Fruit fly (Drosophila melanogaster): ENCODE measurements around the gene Hip1.

Gene Hip1

DNA sequence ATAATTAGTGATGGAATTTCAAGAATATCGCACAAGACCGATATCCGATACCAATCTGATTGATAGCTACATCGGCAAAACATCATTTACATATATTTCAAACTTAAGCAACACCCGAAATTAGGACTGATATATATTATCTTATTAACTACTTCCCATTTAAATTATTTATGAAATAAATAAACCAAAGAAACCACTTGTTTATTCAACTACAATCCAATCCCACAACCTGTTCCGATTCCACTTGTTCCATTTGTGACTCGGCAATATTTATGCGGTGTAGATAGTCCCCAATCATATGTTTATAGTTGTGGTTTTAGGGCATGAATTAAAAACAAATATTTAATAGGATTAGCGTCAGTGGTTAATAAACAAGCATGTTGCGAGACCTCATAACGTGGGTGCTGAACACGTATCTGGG is 18.6 kb downstream of the Hip1 start, which contains the start of the genes CG10973 and Vps13D:
Gene CG10973 (minus strand): TSS at position 6 of the 421 bp plus-strand sequence.
Gene Vps13D (plus strand): TSS at position 281 of the 421 bp plus-strand sequence.
- TF ChIP-seq CG1621 (tag; optimal IDR thresholded peaks at IDR 0.05) (no peak), OdsH (GFP tag; optimal IDR thresholded peaks at IDR 0.05) (no peak), Sox102F (GFP tag; optimal IDR thresholded peaks at IDR 0.05) (no peak), Eip93F (GFP tag; optimal IDR thresholded peaks at IDR 0.05) (peak; percentile 17), fkh (GFP tag; optimal IDR thresholded peaks at IDR 0.05) (peak; percentile 99), CG6854 (GFP tag; optimal IDR thresholded peaks at IDR 0.05) (no peak), Blimp-1 (GFP tag; optimal IDR thresholded peaks at IDR 0.05) (no peak)

DNA sequence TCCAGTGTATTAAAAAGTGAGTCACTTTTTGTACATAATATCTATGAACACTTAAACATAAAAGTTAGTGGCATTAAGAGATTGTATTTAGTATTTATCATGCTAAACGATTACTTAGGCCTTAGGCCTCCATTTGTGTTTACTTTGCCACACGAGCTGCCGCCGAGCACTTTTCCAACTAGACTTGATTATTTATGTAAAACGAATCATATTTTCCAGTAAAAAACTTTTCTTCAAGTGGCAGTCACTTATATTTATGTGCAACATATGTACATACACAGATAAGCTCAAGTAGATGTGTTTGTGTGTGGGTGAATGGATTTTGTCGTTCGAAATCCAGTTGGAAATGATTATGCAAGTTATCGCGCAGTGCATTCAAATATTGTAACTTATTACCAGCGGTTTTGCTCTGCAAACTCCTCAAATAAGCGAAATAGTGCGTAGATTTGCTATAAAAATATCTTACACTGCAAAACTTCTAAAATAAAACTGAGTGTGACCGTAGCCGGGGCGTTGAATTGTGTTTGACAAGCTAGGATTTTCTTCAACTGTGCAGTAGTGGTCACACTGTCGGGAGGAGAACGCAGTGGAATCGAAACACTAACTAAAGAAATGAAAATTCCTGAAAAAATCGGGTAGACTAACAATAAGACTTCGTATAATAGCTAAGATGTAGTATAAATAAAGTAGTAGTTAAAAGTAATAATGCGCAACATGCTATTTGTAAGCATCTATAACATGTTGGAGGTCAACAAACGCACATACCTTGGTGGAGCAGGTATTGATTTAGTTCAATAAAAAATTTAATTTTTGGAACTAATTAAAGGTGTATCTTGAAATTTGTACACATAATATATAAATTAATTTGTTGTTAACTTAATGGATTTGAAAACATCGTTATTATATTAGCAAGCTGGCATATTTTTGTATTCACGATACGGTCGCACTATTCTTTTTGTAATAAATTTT is 23.5 kb downstream of the Hip1 start, which contains the start of the genes Klc and CG10984:
Gene Klc (minus strand): TSS at position 490 of the 969 bp plus-strand sequence.
Gene CG10984 (plus strand): TSS at position 553 of the 969 bp plus-strand sequence.
- TF ChIP-seq vri (GFP tag; optimal IDR thresholded peaks at IDR 0.05) (peak; percentile 78), CG34406 (GFP tag; optimal IDR thresholded peaks at IDR 0.05) (no peak), CG7368 (GFP tag; optimal IDR thresholded peaks at IDR 0.05) (peak; percentile 87), Blimp-1 (GFP tag; optimal IDR thresholded peaks at IDR 0.05) (no peak), Smox (GFP tag; optimal IDR thresholded peaks at IDR 0.05) (no peak), CG10631 (GFP tag; optimal IDR thresholded peaks at IDR 0.05) (peak; percentile 85), CG11902 (GFP tag; optimal IDR thresholded peaks at IDR 0.05) (peak; percentile 71), CG11762 (GFP tag; optimal IDR thresholded peaks at IDR 0.05; ENCODE audit: insufficient read depth) (peak; percentile 80), Ets21C (GFP tag; optimal IDR thresholded peaks at IDR 0.05) (peak; percentile 66), eg (GFP tag; IDR thresholded peaks at IDR 0.05) (no peak), CG3032 (tag; optimal IDR thresholded peaks at IDR 0.05) (peak; percentile 70), CG6163 (GFP tag; IDR thresholded peaks at IDR 0.05) (no peak), lz (GFP tag; optimal IDR thresholded peaks at IDR 0.05) (peak; percentile 82), CG11294 (GFP tag; IDR thresholded peaks at IDR 0.05) (no peak), CG6792 (GFP tag; optimal IDR thresholded peaks at IDR 0.05) (peak; percentile 81), CG10669 (GFP tag; optimal IDR thresholded peaks at IDR 0.05) (peak; percentile 89), CG8632 (GFP tag; optimal IDR thresholded peaks at IDR 0.05) (peak; percentile 68), fd59A (GFP tag; optimal IDR thresholded peaks at IDR 0.05) (no peak), CG1621 (tag; optimal IDR thresholded peaks at IDR 0.05) (no peak), CG6854 (GFP tag; optimal IDR thresholded peaks at IDR 0.05) (peak; percentile 8), CG6276 (GFP tag; optimal IDR thresholded peaks at IDR 0.05) (no peak), Gug (GFP tag; IDR thresholded peaks at IDR 0.05) (peak; percentile 83; the same call in 1 of the 2 replicates), Met (GFP tag; optimal IDR thresholded peaks at IDR 0.05) (no peak), net (GFP tag; optimal IDR thresholded peaks at IDR 0.05) (no peak), Sox102F (GFP tag; optimal IDR thresholded peaks at IDR 0.05) (no peak), fkh (GFP tag; optimal IDR thresholded peaks at IDR 0.05) (peak; percentile 37), OdsH (GFP tag; optimal IDR thresholded peaks at IDR 0.05) (peak; percentile 90), svp (GFP tag) (no peak), topi (GFP tag; optimal IDR thresholded peaks at IDR 0.05) (peak; percentile 86), CG4318 (GFP tag; optimal IDR thresholded peaks at IDR 0.05) (no peak), esn (GFP tag; optimal IDR thresholded peaks at IDR 0.05) (peak; percentile 86), dac (GFP tag; optimal IDR thresholded peaks at IDR 0.05) (peak; percentile 89), ss (GFP tag; optimal IDR thresholded peaks at IDR 0.05) (no peak), Lpt (GFP tag; optimal IDR thresholded peaks at IDR 0.05) (peak; percentile 91), Ets96B (tag; optimal IDR thresholded peaks at IDR 0.05) (peak; percentile 85), Eip78C (GFP tag) (peak; percentile 97), fd85E (GFP tag; optimal IDR thresholded peaks at IDR 0.05) (peak; percentile 82), CG3919 (GFP tag; optimal IDR thresholded peaks at IDR 0.05) (no peak), Eip75B (GFP tag; optimal IDR thresholded peaks at IDR 0.05) (peak; percentile 88), salr (GFP tag; optimal IDR thresholded peaks at IDR 0.05) (no peak), CG16779 (tag; optimal IDR thresholded peaks at IDR 0.05) (no peak), Sox14 (GFP tag; optimal IDR thresholded peaks at IDR 0.05) (peak; percentile 91), acj6 (GFP tag; optimal IDR thresholded peaks at IDR 0.05) (peak; percentile 84), Hr39 (GFP tag; optimal IDR thresholded peaks at IDR 0.05) (peak; percentile 80), CG15336 (GFP tag; IDR thresholded peaks at IDR 0.05) (peak; percentile 95)

All from whole organism, prepupa.